Worm (Caenorhabditis elegans): ENCODE measurements around the gene Y59H11AR.10.

Y59H11AR.10 gene

ce11 chrIV:8644432-8644831 lies 41.5 kb downstream of the Y59H11AR.10 start, which contains the start of gene C49C8.3:
TSS of gene C49C8.3 (plus strand) at chrIV:8644732.
- no peak for TF ChIP-seq D2030.7 (GFP tag; IDR thresholded peaks at IDR 0.05)
- no peak for TF ChIP-seq K12H6.12 (tag; optimal IDR thresholded peaks at IDR 0.05)

ce11 chrIV:8648502-8648901 lies 45.5 kb downstream of the Y59H11AR.10 start, which contains the start of gene cyp-33E1:
TSS of gene cyp-33E1 (minus strand) at chrIV:8648602.
- TF ChIP-seq B0019.2 (GFP tag; conservative IDR thresholded peaks at IDR 0.05) (no peak), zim-3 (tag; optimal IDR thresholded peaks at IDR 0.05) (no peak), hmg-1.2 (GFP tag; IDR thresholded peaks at IDR 0.05) (no peak), pha-4 (tag; optimal IDR thresholded peaks at IDR 0.05) (no peak)

ce11 chrIV:8650696-8651095 lies 47.7 kb downstream of the Y59H11AR.10 start, which contains the start of gene C49C8.2:
TSS of gene C49C8.2 (plus strand) at chrIV:8651088.
- TF ChIP-seq dpl-1 (GFP tag; optimal IDR thresholded peaks at IDR 0.05): no peak
- peak; percentile 34 for TF ChIP-seq nhr-80 (tag; optimal IDR thresholded peaks at IDR 0.05)
- no peak for TF ChIP-seq attf-5 (GFP tag; optimal IDR thresholded peaks at IDR 0.05)
- TF ChIP-seq tlf-1 (GFP tag; optimal IDR thresholded peaks at IDR 0.05): no peak
- TF ChIP-seq ccch-3 (GFP tag; optimal IDR thresholded peaks at IDR 0.05): no peak

ce11 chrIV:8651835-8652234 lies 48.9 kb downstream of the Y59H11AR.10 start, which contains the start of gene C49C8.8:
TSS of gene C49C8.8 (plus strand) at chrIV:8652135.
- TF ChIP-seq madf-8 (GFP tag; conservative IDR thresholded peaks at IDR 0.05) (no peak), pha-4 (tag; optimal IDR thresholded peaks at IDR 0.05) (no peak), madf-10 (tag; optimal IDR thresholded peaks at IDR 0.05) (no peak), madf-6 (GFP tag; IDR thresholded peaks at IDR 0.05) (no peak), aptf-2 (GFP tag; conservative IDR thresholded peaks at IDR 0.05) (no peak)
